Worm (Caenorhabditis elegans): ENCODE results near the gene ZC412.3.

The ZC412.3 gene

DNA sequence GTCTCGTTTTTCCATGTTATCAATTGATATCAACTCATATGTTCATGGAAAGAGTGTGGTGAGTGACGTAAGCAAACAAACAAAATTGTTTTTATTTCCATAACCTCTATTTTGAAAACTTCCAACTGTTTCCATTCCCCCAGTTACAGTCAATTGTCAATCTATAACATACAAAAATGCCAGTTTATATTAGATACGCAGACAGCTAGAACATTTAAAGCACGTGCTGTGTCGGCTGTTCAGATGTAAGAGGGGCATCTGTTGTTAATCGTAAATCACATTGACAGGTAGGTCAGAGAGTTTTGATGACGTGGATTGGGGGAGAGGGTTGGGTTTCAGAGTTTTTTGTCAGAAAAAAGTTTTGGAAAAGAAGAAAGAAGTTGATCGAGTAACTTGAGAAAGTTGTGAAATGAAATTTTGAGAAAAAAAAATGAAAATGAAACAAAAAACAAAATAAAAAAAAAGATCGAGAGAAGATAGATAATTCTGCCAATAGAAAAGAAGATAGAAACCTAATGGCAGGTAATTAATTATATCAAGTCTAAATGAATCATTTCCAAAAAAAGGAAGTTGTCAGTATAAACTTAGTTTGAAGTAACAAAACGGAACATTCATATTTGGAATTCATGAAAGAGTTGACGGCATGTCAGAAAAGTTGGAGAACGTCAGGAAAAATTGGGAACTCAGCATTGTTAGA lies 22.7 kb downstream of the ZC412.3 start:
- peak; percentile 80 for TF ChIP-seq ama-1 (optimal IDR thresholded peaks at IDR 0.05)
- TF ChIP-seq nhr-77 (tag; optimal IDR thresholded peaks at IDR 0.05): no peak
- TF ChIP-seq mdl-1 (tag; optimal IDR thresholded peaks at IDR 0.05): peak; percentile 73
- peak; percentile 2 for TF ChIP-seq unc-62 (GFP tag; optimal IDR thresholded peaks at IDR 0.05)
- peak; percentile 24 for TF ChIP-seq hmg-11 (tag; optimal IDR thresholded peaks at IDR 0.05)
- TF ChIP-seq lin-15B (tag; optimal IDR thresholded peaks at IDR 0.05): no peak
- peak; percentile 61 for TF ChIP-seq nfya-1 (tag; optimal IDR thresholded peaks at IDR 0.05; ENCODE audit: insufficient read depth)
- TF ChIP-seq pqm-1 (tag; optimal IDR thresholded peaks at IDR 0.05): peak; percentile 11
- peak; percentile 76 for TF ChIP-seq elt-2 (tag; optimal IDR thresholded peaks at IDR 0.05)
- no peak for TF ChIP-seq fkh-2 (tag; optimal IDR thresholded peaks at IDR 0.05)
- TF ChIP-seq jun-1 (tag; optimal IDR thresholded peaks at IDR 0.05): peak; percentile 7
- TF ChIP-seq ZK546.5 (tag; optimal IDR thresholded peaks at IDR 0.05): no peak
- TF ChIP-seq daf-12 (tag; optimal IDR thresholded peaks at IDR 0.05): no peak
- peak; percentile 51 for TF ChIP-seq nhr-23 (tag; optimal IDR thresholded peaks at IDR 0.05)
- peak; percentile 66 for TF ChIP-seq pha-4 (tag; optimal IDR thresholded peaks at IDR 0.05)
- TF ChIP-seq nhr-25 (tag; optimal IDR thresholded peaks at IDR 0.05): peak; percentile 64
- no peak for TF ChIP-seq elt-1 (tag; optimal IDR thresholded peaks at IDR 0.05)
- peak; percentile 1 for TF ChIP-seq ceh-28 (tag; optimal IDR thresholded peaks at IDR 0.05)
- TF ChIP-seq eor-1 (tag; optimal IDR thresholded peaks at IDR 0.05): no peak
- peak; percentile 10 for TF ChIP-seq skn-1 (tag; optimal IDR thresholded peaks at IDR 0.05)
- peak; percentile 28 for TF ChIP-seq lin-39 (tag; optimal IDR thresholded peaks at IDR 0.05)

DNA sequence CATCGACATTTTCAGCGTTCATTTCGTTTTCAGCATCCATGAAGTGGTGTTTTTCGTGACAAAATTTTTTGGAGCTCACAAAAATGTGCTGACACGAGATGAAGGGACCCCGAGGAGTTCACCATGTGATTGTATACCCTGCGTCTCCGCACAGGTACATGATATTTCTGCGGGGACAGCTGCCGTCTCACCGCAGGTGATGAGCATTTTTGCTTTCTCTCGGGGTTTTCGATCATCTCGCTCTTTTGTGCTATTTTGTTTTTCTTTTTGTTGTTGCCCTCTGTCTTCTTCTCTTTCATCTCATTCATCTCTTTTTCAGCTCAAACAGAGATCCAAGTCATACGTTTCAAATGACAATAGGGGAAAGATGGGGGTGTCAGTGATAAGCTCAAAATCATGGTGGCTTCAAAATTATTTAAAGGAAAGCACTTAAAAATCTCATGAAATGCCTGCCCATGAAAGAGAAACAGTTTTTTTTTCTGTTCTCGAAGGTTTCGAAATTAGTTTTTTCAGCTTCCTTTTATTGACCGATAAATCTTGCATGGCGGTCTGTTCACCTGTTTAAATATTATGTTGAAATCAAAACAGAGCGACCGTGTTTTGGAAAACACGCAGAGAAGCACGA lies 23.9 kb downstream of the ZC412.3 start, which contains the start of gene ret-1:
TSS of gene ret-1 (minus strand) at position 123 of the 625 bp plus-strand sequence.
- TF ChIP-seq ceh-28 (tag; optimal IDR thresholded peaks at IDR 0.05) (no peak), hmg-11 (tag; optimal IDR thresholded peaks at IDR 0.05) (no peak), skn-1 (tag; optimal IDR thresholded peaks at IDR 0.05) (no peak), nhr-12 (tag; optimal IDR thresholded peaks at IDR 0.05) (no peak), mdl-1 (tag; optimal IDR thresholded peaks at IDR 0.05) (no peak), nhr-11 (tag; optimal IDR thresholded peaks at IDR 0.05) (no peak), elt-2 (tag; optimal IDR thresholded peaks at IDR 0.05) (peak; percentile 14), ceh-9 (tag; optimal IDR thresholded peaks at IDR 0.05) (no peak), nhr-43 (tag; optimal IDR thresholded peaks at IDR 0.05; ENCODE audit: poor library complexity, severe bottlenecking) (no peak), unc-62 (GFP tag; optimal IDR thresholded peaks at IDR 0.05) (no peak), ama-1 (optimal IDR thresholded peaks at IDR 0.05) (peak; percentile 66), unc-39 (tag; optimal IDR thresholded peaks at IDR 0.05) (no peak), nhr-237 (tag; optimal IDR thresholded peaks at IDR 0.05) (no peak), tbx-2 (tag; optimal IDR thresholded peaks at IDR 0.05) (no peak), ZK546.5 (tag; optimal IDR thresholded peaks at IDR 0.05) (no peak), egl-5 (tag; optimal IDR thresholded peaks at IDR 0.05) (peak; percentile 65), ceh-82 (tag; optimal IDR thresholded peaks at IDR 0.05) (no peak), nfya-1 (tag; optimal IDR thresholded peaks at IDR 0.05; ENCODE audit: insufficient read depth) (peak; percentile 38), lsy-12 (tag; optimal IDR thresholded peaks at IDR 0.05) (peak; percentile 42), lin-39 (tag; optimal IDR thresholded peaks at IDR 0.05) (peak; percentile 43)

DNA sequence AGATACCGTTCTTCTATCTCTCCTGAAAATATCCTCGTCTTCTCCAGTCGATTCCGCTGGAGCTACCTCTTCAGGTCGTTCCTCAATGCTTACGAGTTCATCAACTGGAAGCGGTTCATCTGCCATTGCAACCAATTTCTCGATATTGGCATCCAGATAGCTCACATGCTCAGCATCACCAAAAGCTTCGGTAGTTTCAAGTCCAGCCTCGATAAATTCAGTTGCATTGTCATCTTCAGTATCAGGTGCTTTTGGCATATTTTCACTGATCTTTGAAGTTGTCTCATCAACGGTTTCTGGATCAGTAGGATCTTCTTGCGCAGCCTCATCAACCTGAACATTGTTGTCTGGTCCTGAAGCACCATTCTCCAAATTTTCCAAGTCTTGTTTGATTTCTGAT lies 29.7 kb downstream of the ZC412.3 start:
- no peak for TF ChIP-seq lin-15B (tag; optimal IDR thresholded peaks at IDR 0.05)
- no peak for TF ChIP-seq nhr-77 (tag; optimal IDR thresholded peaks at IDR 0.05)
- no peak for TF ChIP-seq elt-1 (tag; optimal IDR thresholded peaks at IDR 0.05)
- TF ChIP-seq aly-2 (tag; optimal IDR thresholded peaks at IDR 0.05): no peak
- no peak for TF ChIP-seq mml-1 (tag; optimal IDR thresholded peaks at IDR 0.05)
- TF ChIP-seq ztf-11 (tag; optimal IDR thresholded peaks at IDR 0.05): no peak
- TF ChIP-seq ceh-28 (tag; optimal IDR thresholded peaks at IDR 0.05): no peak
- no peak for TF ChIP-seq tbx-2 (tag; optimal IDR thresholded peaks at IDR 0.05)
- no peak for TF ChIP-seq lin-39 (tag; optimal IDR thresholded peaks at IDR 0.05)

DNA sequence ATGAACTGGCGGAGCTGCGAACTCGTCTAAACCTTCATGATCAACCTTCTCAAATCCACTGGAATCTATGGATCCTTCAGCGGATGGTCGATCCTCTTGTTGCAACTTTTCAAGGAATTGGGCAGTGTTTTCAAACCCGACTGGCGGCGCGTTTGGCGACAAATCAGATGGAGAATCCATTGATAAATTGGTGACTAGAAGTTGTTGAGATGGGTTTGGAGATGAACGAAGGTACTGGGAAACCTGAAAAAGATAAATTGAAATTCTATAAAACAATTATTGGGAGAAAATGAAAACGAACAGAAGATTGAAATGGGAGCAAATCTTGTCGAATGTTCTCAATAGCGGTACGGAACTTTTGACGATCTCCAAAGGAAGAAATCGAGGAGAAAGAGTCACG lies 33.2 kb downstream of the ZC412.3 start:
- TF ChIP-seq nhr-43 (tag; optimal IDR thresholded peaks at IDR 0.05; ENCODE audit: poor library complexity, severe bottlenecking): no peak
- TF ChIP-seq lin-15B (tag; optimal IDR thresholded peaks at IDR 0.05): no peak
- no peak for TF ChIP-seq nhr-11 (tag; optimal IDR thresholded peaks at IDR 0.05)
- no peak for TF ChIP-seq lsy-12 (tag; optimal IDR thresholded peaks at IDR 0.05)
- no peak for TF ChIP-seq elt-2 (tag; optimal IDR thresholded peaks at IDR 0.05)
- TF ChIP-seq jun-1 (tag; optimal IDR thresholded peaks at IDR 0.05): no peak
- no peak for TF ChIP-seq unc-39 (tag; optimal IDR thresholded peaks at IDR 0.05)
- no peak for TF ChIP-seq ama-1 (optimal IDR thresholded peaks at IDR 0.05)

All from whole organism, L3 larva.